Worm (Caenorhabditis elegans) whole organism, L4 larva: ENCODE measurements around the gene srh-34.

Source experiments
- D1046.2 ChIP-seq: fragments of 200-800 bp; sonication (Bioruptor generic); IDR thresholded peaks from 2 replicates; pipeline ENCODE4 v1.3.6; 2022; ENCODE audit warnings: missing genetic modification characterization, missing compliant biosample characterization
- F26F4.8 ChIP-seq: fragments of 200-800 bp; sonication (Bioruptor generic); conservative IDR thresholded peaks from 2 replicates; pipeline ENCODE4 v1.3.6; 2022; ENCODE audit warnings: missing genetic modification characterization, missing compliant biosample characterization
- R02D3.7 ChIP-seq: fragments of 150-350 bp; sonication (generic microtip); optimal IDR thresholded peaks from 3 replicates; lab custom pipeline; 2014; ENCODE audit warnings: missing biosample characterization, missing genetic modification characterization
- T20F7.1 ChIP-seq: fragments of 200-800 bp; sonication (Bioruptor generic); optimal IDR thresholded peaks from 2 replicates; lab custom pipeline; 2018; ENCODE audit warnings: mild to moderate bottlenecking, missing genetic modification characterization, missing compliant biosample characterization
- T26A8.4 ChIP-seq: fragments of 200-800 bp; sonication (Bioruptor generic); IDR thresholded peaks from 2 replicates; pipeline ENCODE4 v1.3.6; 2022; ENCODE audit warnings: missing genetic modification characterization, missing compliant biosample characterization
- aha-1 ChIP-seq: fragments of 150-350 bp; peaks from one replicate; lab custom pipeline; 2014; ENCODE audit warnings: missing biosample characterization, missing genetic modification characterization
- ceh-32 ChIP-seq: sonication (generic microtip); optimal IDR thresholded peaks from 2 replicates; lab custom pipeline; 2016; ENCODE audit warnings: mild to moderate bottlenecking, missing genetic modification characterization, missing compliant biosample characterization; ENCODE audit not compliant: poor library complexity
- cey-2 ChIP-seq: sonication (generic microtip); optimal IDR thresholded peaks from 3 replicates; lab custom pipeline; 2017; ENCODE audit warnings: missing genetic modification characterization, mild to moderate bottlenecking, missing compliant biosample characterization, antibody characterized with exemption, borderline replicate concordance; ENCODE audit not compliant: insufficient read depth
- daf-16 ChIP-seq, 3 experiments: sonication (generic microtip); optimal IDR thresholded peaks; 2 replicates each; lab custom pipeline; 2016 to 2017; ENCODE audit warnings: missing genetic modification characterization in 3 of 3, missing genetic modification reagents in 3 of 3, mild to moderate bottlenecking in 2 of 3, missing compliant biosample characterization in 2 of 3, missing biosample characterization in 1 of 3, moderate library complexity in 1 of 3
- daf-19 ChIP-seq: fragments of 200-800 bp; sonication (Bioruptor generic); conservative IDR thresholded peaks from 2 replicates; pipeline ENCODE4 v1.3.6; 2022; ENCODE audit warnings: missing genetic modification characterization, missing compliant biosample characterization
- dmd-6 ChIP-seq: fragments of 200-800 bp; sonication (Bioruptor generic); IDR thresholded peaks from 2 replicates; pipeline ENCODE4 v1.3.6; 2022; ENCODE audit warnings: missing genetic modification reagents, missing genetic modification characterization, missing compliant biosample characterization
- dmd-8 ChIP-seq: fragments of 200-800 bp; sonication (Bioruptor generic); IDR thresholded peaks from 2 replicates; pipeline ENCODE4 v1.3.6; 2022; ENCODE audit warnings: missing genetic modification characterization, missing compliant biosample characterization
- dpl-1 ChIP-seq: fragments of 150-350 bp; optimal IDR thresholded peaks from 2 replicates; lab custom pipeline; 2014; ENCODE audit warnings: missing biosample characterization, missing genetic modification reagents, missing genetic modification characterization
- hlh-11 ChIP-seq: fragments of 200-800 bp; sonication (Bioruptor generic); optimal IDR thresholded peaks from 2 replicates; lab custom pipeline; 2018; ENCODE audit warnings: mild to moderate bottlenecking, missing genetic modification characterization, missing compliant biosample characterization
- hmg-1.1 ChIP-seq: fragments of 200-800 bp; sonication (Bioruptor generic); IDR thresholded peaks from 2 replicates; pipeline ENCODE4 v1.3.6; 2022; ENCODE audit warnings: missing genetic modification reagents, missing genetic modification characterization, missing compliant biosample characterization
- lsy-2 ChIP-seq, 2 experiments: fragments of 150-350 bp in 1 of 2; sonication (generic microtip) in 1 of 2; optimal IDR thresholded peaks; 2 replicates each; lab custom pipeline; 2014 to 2017; ENCODE audit warnings: missing biosample characterization in 2 of 2, missing genetic modification characterization in 2 of 2
- mxl-2 ChIP-seq: fragments of 200-800 bp; sonication (Bioruptor generic); conservative IDR thresholded peaks from 2 replicates; pipeline ENCODE4 v1.3.6; 2022; ENCODE audit warnings: missing genetic modification reagents, missing genetic modification characterization, missing compliant biosample characterization
- nhr-28 ChIP-seq: fragments of 150-350 bp; optimal IDR thresholded peaks from 2 replicates; lab custom pipeline; 2014; ENCODE audit warnings: missing biosample characterization, missing genetic modification characterization
- nhr-42 ChIP-seq: fragments of 200-800 bp; sonication (Bioruptor generic); IDR thresholded peaks from 2 replicates; pipeline ENCODE4 v1.3.6; 2022; ENCODE audit warnings: missing genetic modification characterization, missing compliant biosample characterization
- nhr-48 ChIP-seq: sonication (generic microtip); optimal IDR thresholded peaks from 2 replicates; lab custom pipeline; 2016; ENCODE audit warnings: mild to moderate bottlenecking, missing genetic modification characterization, missing compliant biosample characterization
- nhr-77 ChIP-seq: fragments of 150-350 bp; optimal IDR thresholded peaks from 2 replicates; lab custom pipeline; 2014; ENCODE audit warnings: missing biosample characterization, missing genetic modification characterization
- php-3 ChIP-seq: fragments of 200-800 bp; sonication (Bioruptor generic); IDR thresholded peaks from 2 replicates; pipeline ENCODE4 v1.3.6; 2022; ENCODE audit warnings: missing genetic modification reagents, missing genetic modification characterization, missing compliant biosample characterization
- pqm-1 ChIP-seq: sonication (generic microtip); optimal IDR thresholded peaks from 2 replicates; lab custom pipeline; 2017; ENCODE audit warnings: missing biosample characterization, missing genetic modification characterization
- sdz-12 ChIP-seq: fragments of 200-800 bp; sonication (Bioruptor generic); optimal IDR thresholded peaks from 2 replicates; lab custom pipeline; 2018; ENCODE audit warnings: mild to moderate bottlenecking, missing genetic modification characterization, missing compliant biosample characterization
- spr-1 ChIP-seq: sonication (generic microtip); optimal IDR thresholded peaks from 2 replicates; lab custom pipeline; 2016; ENCODE audit warnings: mild to moderate bottlenecking, missing genetic modification characterization, missing compliant biosample characterization
- unc-130 ChIP-seq: sonication (generic microtip); optimal IDR thresholded peaks from 2 replicates; lab custom pipeline; 2016; ENCODE audit warnings: missing genetic modification reagents, missing genetic modification characterization, missing compliant biosample characterization
- unc-39 ChIP-seq: sonication (generic microtip); optimal IDR thresholded peaks from 2 replicates; lab custom pipeline; 2017; ENCODE audit warnings: missing biosample characterization, missing genetic modification characterization
- unc-62 ChIP-seq, 3 experiments: fragments of 150-350 bp in 1 of 3; sonication (generic microtip); optimal IDR thresholded peaks in 2 of 3; peaks in 1 of 3; 1 replicate in 1 of 3; 2 replicates in 2 of 3; lab custom pipeline; 2014 to 2017; ENCODE audit warnings: missing biosample characterization in 3 of 3, missing genetic modification characterization in 3 of 3, missing genetic modification reagents in 3 of 3, missing genotype in 1 of 3

The srh-34 gene

DNA sequence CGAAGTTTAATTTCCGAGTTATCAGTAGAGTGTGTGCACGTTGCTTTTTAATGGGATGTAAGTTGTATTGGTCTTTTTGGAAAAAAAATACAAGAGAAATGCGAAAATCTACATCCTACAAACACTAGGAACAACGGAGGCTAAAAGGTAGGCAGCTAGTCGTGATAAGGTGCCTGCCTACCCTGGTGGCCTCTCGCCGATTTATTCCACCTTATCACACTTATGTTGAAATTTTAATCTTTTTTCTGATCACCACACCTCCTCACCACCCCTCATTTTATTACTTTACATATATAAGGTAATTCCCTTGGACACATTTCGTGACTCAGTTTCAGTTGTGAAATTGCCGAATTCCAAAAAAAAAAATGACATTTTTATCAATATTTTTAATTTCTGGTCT, 24.3 kb downstream of the srh-34 start, which contains the start of gene dod-20:
TSS of gene dod-20 (plus strand) at position 301 of the 400 bp plus-strand sequence.
- TF ChIP-seq pqm-1 (tag; lab: Kevin White, UChicago) (peak; percentile 20), dmd-8 (no peak)

DNA sequence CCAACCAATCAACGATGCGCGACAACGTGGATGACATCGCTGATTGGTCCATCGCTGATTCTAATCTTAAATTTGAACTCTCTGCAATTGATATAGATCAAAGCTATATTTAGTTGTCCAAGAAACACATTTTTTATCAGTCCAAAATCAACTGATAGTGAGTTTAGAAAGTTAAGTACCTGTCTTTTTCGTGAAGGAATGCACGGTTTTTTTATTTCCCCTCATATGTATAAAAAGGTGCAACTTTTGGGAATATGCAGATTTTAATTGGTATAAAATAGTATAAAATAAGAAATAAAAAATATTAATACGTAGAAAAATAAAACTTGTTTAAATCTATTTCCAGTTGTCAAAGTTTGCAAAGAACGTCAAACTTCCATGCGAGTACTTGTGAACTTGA, 28.0 kb downstream of the srh-34 start, which contains the start of gene Y39D8A.1:
TSS of gene Y39D8A.1 (plus strand) at position 301 of the 400 bp plus-strand sequence.
- no peak for TF ChIP-seq dpl-1 (GFP tag; lab: Kevin White, UChicago)
- TF ChIP-seq F26F4.8 (GFP tag; lab: Robert Waterston, UW) = no peak
- no peak for TF ChIP-seq hlh-11 (tag; lab: Kevin White, UChicago)
- TF ChIP-seq daf-16 (GFP tag; optimal IDR thresholded peaks at IDR 0.05; lab: Kevin White, UChicago) = no peak
- peak; percentile 30 for TF ChIP-seq daf-16 (tag; optimal IDR thresholded peaks at IDR 0.05; lab: Kevin White, UChicago)
- TF ChIP-seq hmg-1.1 (GFP tag; lab: Robert Waterston, UW) = no peak
- no peak for TF ChIP-seq daf-19
- TF ChIP-seq T20F7.1 (GFP tag; lab: Kevin White, UChicago) = no peak
- TF ChIP-seq sdz-12 (GFP tag; lab: Kevin White, UChicago) = no peak

DNA sequence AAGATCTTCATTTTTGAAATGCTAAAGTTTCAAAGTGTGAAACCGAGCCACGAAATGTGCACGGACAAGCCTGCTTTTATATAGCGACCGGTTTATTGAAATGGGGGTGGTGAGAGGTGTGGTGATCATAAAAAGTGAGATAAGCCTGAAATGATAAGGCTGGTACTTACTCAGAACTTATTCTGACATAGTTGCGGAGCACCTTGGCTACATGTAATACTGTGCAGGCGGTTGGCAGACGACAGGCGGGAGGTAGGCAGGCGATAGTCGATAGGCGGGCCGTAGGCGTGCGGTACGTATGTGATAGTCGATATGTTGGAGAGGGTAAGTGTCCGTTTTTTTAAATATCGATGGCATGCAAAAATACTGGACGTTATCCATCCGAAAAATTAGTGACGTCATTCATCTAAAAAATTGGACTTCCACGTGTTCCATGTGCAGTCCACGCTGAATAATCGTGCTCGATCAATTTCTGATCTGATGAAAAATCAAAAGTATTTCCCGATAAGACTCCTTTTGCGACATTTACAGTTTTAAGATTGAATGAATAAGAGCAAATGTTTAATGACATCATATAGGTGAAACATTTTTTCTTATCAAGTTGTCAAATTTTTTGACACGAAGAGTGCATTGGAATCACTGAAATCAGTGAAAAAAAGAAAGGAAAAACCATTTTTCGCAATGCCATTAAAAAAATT, 28.7 kb downstream of the srh-34 start, which contains the start of gene irg-8:
TSS of gene irg-8 (minus strand) at position 51 of the 698 bp plus-strand sequence.
- TF ChIP-seq cey-2 (tag; lab: Kevin White, UChicago) = no peak
- TF ChIP-seq nhr-48 = peak; percentile 38
- TF ChIP-seq pqm-1 (tag; lab: Kevin White, UChicago) = peak; percentile 17
- TF ChIP-seq daf-16 (GFP tag; optimal IDR thresholded peaks at IDR 0.05; lab: Kevin White, UChicago) = no peak
- TF ChIP-seq daf-16 (tag; optimal IDR thresholded peaks at IDR 0.05; lab: Kevin White, UChicago) = peak; percentile 10
- no peak for TF ChIP-seq daf-19
- TF ChIP-seq R02D3.7 (tag; lab: Kevin White, UChicago) = no peak
- TF ChIP-seq F26F4.8 (GFP tag; lab: Robert Waterston, UW) = no peak
- peak; percentile 33 for TF ChIP-seq nhr-28 (tag; lab: Kevin White, UChicago)
- TF ChIP-seq mxl-2 (GFP tag; lab: Robert Waterston, UW) = 0 out of 2 replicates have a peak, but pooled peaks have one; percentile 51
- TF ChIP-seq unc-39 = no peak
- peak in 1 of 2 experiments; percentile 78 for TF ChIP-seq unc-62 (GFP tag; optimal IDR thresholded peaks at IDR 0.05 in 1 of 2; lab: Kevin White, UChicago)
- TF ChIP-seq unc-62 (tag; optimal IDR thresholded peaks at IDR 0.05; lab: Kevin White, UChicago) = no peak
- TF ChIP-seq hlh-11 (tag; lab: Kevin White, UChicago) = peak; percentile 46
- TF ChIP-seq dmd-6 (GFP tag; lab: Robert Waterston, UW) = peak; percentile 90

DNA sequence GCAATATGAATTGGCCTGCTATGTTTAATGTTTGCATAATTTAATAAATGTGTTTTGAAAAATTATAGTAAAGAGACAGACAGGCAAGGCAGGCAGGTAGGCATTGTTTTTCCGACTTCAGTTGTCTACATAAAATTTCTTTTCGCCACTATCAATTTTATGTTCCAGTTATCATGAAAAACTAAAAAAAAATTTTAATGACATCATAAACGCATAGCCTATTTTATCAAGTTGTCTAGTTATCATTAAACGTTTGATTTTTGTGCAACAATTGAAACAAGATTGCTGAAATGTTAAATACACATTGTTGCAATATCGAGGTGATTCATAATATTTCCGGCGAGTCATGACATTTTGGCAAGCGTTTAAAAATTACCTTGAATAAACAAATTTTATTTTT, 31.4 kb downstream of the srh-34 start:
- TF ChIP-seq daf-16 (GFP tag; optimal IDR thresholded peaks at IDR 0.05; lab: Kevin White, UChicago) = no peak
- TF ChIP-seq daf-16 (tag; optimal IDR thresholded peaks at IDR 0.05; lab: Kevin White, UChicago) = peak; percentile 47
- peak; percentile 55; the same call in 1 of the 2 replicates for TF ChIP-seq dmd-6 (GFP tag; lab: Robert Waterston, UW)
- TF ChIP-seq nhr-42 (GFP tag; lab: Robert Waterston, UW) = no peak
- peak; percentile 61 for TF ChIP-seq php-3 (GFP tag; lab: Robert Waterston, UW)
- no peak for TF ChIP-seq spr-1 (tag; lab: Kevin White, UChicago)
- TF ChIP-seq nhr-77 = peak; percentile 54
- TF ChIP-seq nhr-28 (tag; lab: Kevin White, UChicago) = peak; percentile 60
- no peak for TF ChIP-seq aha-1 (tag; lab: Kevin White, UChicago)
- no peak for TF ChIP-seq D1046.2 (GFP tag; lab: Robert Waterston, UW)
- TF ChIP-seq lsy-2 (tag; optimal IDR thresholded peaks at IDR 0.05; lab: Kevin White, UChicago) = no peak
- no peak for TF ChIP-seq T26A8.4 (GFP tag; lab: Robert Waterston, UW)
- no peak for TF ChIP-seq unc-130 (GFP tag; lab: Kevin White, UChicago)
- TF ChIP-seq pqm-1 (tag; lab: Kevin White, UChicago) = peak; percentile 80

DNA sequence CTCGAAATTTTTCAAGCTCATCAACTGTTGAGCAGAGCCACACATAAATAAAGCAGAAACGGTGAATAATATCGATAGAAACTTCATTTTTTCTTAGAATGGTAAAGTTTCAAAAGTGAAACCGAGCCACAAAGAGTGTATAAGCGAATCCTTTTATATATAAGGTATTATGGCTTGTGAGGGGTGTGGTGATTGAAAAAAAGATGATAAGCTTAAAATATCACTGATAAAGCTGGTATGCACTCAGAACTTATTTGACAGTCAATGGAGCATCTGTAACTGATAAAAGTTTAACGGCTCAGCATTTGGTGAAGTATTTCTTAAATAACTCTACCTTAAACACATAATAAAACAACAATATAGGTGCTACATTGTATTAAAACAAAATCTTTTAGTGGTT, 31.8 kb downstream of the srh-34 start, which contains the start of gene dod-19:
TSS of gene dod-19 (minus strand) at position 130 of the 400 bp plus-strand sequence.
- TF ChIP-seq dmd-6 (GFP tag; lab: Robert Waterston, UW) (peak; percentile 57), ceh-32 (tag; lab: Kevin White, UChicago) (no peak), pqm-1 (tag; lab: Kevin White, UChicago) (peak; percentile 79)
- TF ChIP-seq, all 104 proteins: peak for 2
